Fruit fly (Drosophila melanogaster) whole organism, embryonic: ENCODE measurements around the gene robl62A.
A peak's percentile ranks its signal among the peaks of the same experiment; 100 is the strongest.

ENCODE experiments used
- BtbVII ChIP-seq: fragments of 200-800 bp; sonication (Bioruptor generic); optimal IDR thresholded peaks from 3 replicates; lab custom pipeline; 2017; ENCODE audit warnings: missing biosample characterization, mild to moderate bottlenecking, missing genetic modification characterization
- CG10462 ChIP-seq: fragments of 200-800 bp; sonication (Bioruptor generic); optimal IDR thresholded peaks from 2 replicates; lab custom pipeline; 2016; ENCODE audit warnings: missing biosample characterization, missing genetic modification characterization
- CG10654 ChIP-seq: fragments of 200-800 bp; sonication (Bioruptor generic); optimal IDR thresholded peaks from 2 replicates; lab custom pipeline; 2016; ENCODE audit warnings: missing biosample characterization, missing genetic modification characterization
- CG10959 ChIP-seq: fragments of 200-800 bp; sonication (Bioruptor generic); IDR thresholded peaks from 2 replicates; pipeline ENCODE4 v1.3.6; 2022; ENCODE audit warnings: missing biosample characterization, missing genetic modification characterization
- CG11560 ChIP-seq: fragments of 200-800 bp; sonication (Bioruptor generic); IDR thresholded peaks from 3 replicates; pipeline ENCODE4 v1.3.6; 2022; ENCODE audit warnings: missing biosample characterization, missing genetic modification characterization
- CG11695 ChIP-seq: fragments of 200-800 bp; sonication (Bioruptor generic); IDR thresholded peaks from 3 replicates; pipeline ENCODE4 v1.3.6; 2022; ENCODE audit warnings: missing biosample characterization, missing genetic modification characterization
- CG13775 ChIP-seq: fragments of 200-800 bp; sonication (Bioruptor generic); optimal IDR thresholded peaks from 3 replicates; lab custom pipeline; 2017; ENCODE audit warnings: missing biosample characterization, mild to moderate bottlenecking, missing genetic modification characterization
- CG15011 ChIP-seq: fragments of 200-800 bp; sonication (Bioruptor generic); optimal IDR thresholded peaks from 3 replicates; lab custom pipeline; 2018; ENCODE audit warnings: missing biosample characterization, mild to moderate bottlenecking, missing genetic modification characterization
- CG1529 ChIP-seq: fragments of 200-800 bp; sonication (Bioruptor generic); optimal IDR thresholded peaks from 3 replicates; lab custom pipeline; 2018; ENCODE audit warnings: missing biosample characterization, missing genetic modification characterization
- CG1603 ChIP-seq: fragments of 200-800 bp; sonication (Bioruptor generic); optimal IDR thresholded peaks from 2 replicates; lab custom pipeline; 2019; ENCODE audit warnings: missing biosample characterization, mild to moderate bottlenecking, missing genetic modification characterization, moderate library complexity
- CG16813 ChIP-seq: fragments of 200-800 bp; sonication (Bioruptor generic); IDR thresholded peaks from 3 replicates; pipeline ENCODE4 v1.3.6; 2022; ENCODE audit warnings: missing biosample characterization, missing genetic modification characterization; ENCODE audit not compliant: partially characterized antibody
- CG17829 ChIP-seq: fragments of 200-800 bp; optimal IDR thresholded peaks from 2 replicates; lab custom pipeline; 2019; ENCODE audit warnings: missing biosample characterization, mild to moderate bottlenecking, missing genetic modification characterization, moderate library complexity
- CG34224 ChIP-seq: fragments of 200-800 bp; sonication (Bioruptor generic); IDR thresholded peaks from 3 replicates; pipeline ENCODE4 v1.3.6; 2022; ENCODE audit warnings: missing biosample characterization, missing genetic modification characterization; ENCODE audit not compliant: partially characterized antibody
- CG34422 ChIP-seq: fragments of 200-800 bp; sonication (Bioruptor generic); IDR thresholded peaks from 3 replicates; pipeline ENCODE4 v1.3.6; 2022; ENCODE audit warnings: missing biosample characterization, missing genetic modification characterization
- CG5245 ChIP-seq: fragments of 200-800 bp; sonication (Bioruptor generic); optimal IDR thresholded peaks from 3 replicates; lab custom pipeline; 2016; ENCODE audit warnings: missing biosample characterization, missing genetic modification characterization
- CG7556 ChIP-seq: fragments of 200-800 bp; sonication (Bioruptor generic); optimal IDR thresholded peaks from 2 replicates; lab custom pipeline; 2017; ENCODE audit warnings: missing biosample characterization, mild to moderate bottlenecking, missing genetic modification characterization
- CG7745 ChIP-seq: fragments of 200-800 bp; sonication (Bioruptor generic); optimal IDR thresholded peaks from 2 replicates; lab custom pipeline; 2018; ENCODE audit warnings: missing biosample characterization, mild to moderate bottlenecking, missing genetic modification characterization, moderate library complexity
- CG7786 ChIP-seq: fragments of 200-800 bp; sonication (Bioruptor generic); optimal IDR thresholded peaks from 2 replicates; lab custom pipeline; 2016; ENCODE audit warnings: missing biosample characterization, missing genetic modification characterization
- CG7928 ChIP-seq: fragments of 200-800 bp; sonication (Bioruptor generic); optimal IDR thresholded peaks from 2 replicates; lab custom pipeline; 2017; ENCODE audit warnings: missing biosample characterization, mild to moderate bottlenecking, missing genetic modification characterization
- CG9215 ChIP-seq: fragments of 200-800 bp; sonication (Bioruptor generic); IDR thresholded peaks from 2 replicates; pipeline ENCODE4 v1.3.6; 2022; ENCODE audit warnings: missing biosample characterization, missing genetic modification characterization
- Lhr ChIP-seq: fragments of 200-800 bp; sonication (Bioruptor generic); optimal IDR thresholded peaks from 3 replicates; lab custom pipeline; 2017; ENCODE audit warnings: mild to moderate bottlenecking, missing biosample characterization, missing genetic modification reagents, missing genetic modification characterization
- Lpt ChIP-seq: fragments of >200 bp; optimal IDR thresholded peaks from 2 replicates; lab custom pipeline; 2018; ENCODE audit warnings: missing biosample characterization, missing genetic modification characterization
- MTF-1 ChIP-seq: fragments of 200-800 bp; sonication (Bioruptor generic); optimal IDR thresholded peaks from 2 replicates; lab custom pipeline; 2018; ENCODE audit warnings: missing biosample characterization, mild to moderate bottlenecking, missing genetic modification characterization, borderline replicate concordance
- Oaz ChIP-seq: fragments of 200-800 bp; sonication (Bioruptor generic); IDR thresholded peaks from 2 replicates; pipeline ENCODE4 v1.3.6; 2022; ENCODE audit warnings: missing biosample characterization, missing genetic modification characterization
- Poxn ChIP-seq: fragments of 200-800 bp; sonication (Bioruptor generic); IDR thresholded peaks from 2 replicates; pipeline ENCODE4 v1.3.6; 2022; ENCODE audit warnings: missing biosample characterization, missing genetic modification characterization
- Xrp1 ChIP-seq: fragments of 200-800 bp; sonication (Bioruptor generic); IDR thresholded peaks from 2 replicates; pipeline ENCODE4 v1.3.6; 2022; ENCODE audit warnings: missing biosample characterization, missing genetic modification characterization
- amos ChIP-seq: fragments of 200-800 bp; sonication (Bioruptor generic); IDR thresholded peaks from 2 replicates; pipeline ENCODE4 v1.3.6; 2022; ENCODE audit warnings: missing biosample characterization, missing genetic modification characterization; ENCODE audit not compliant: partially characterized antibody
- chm ChIP-seq: fragments of 200-800 bp; sonication (Bioruptor generic); IDR thresholded peaks from 2 replicates; pipeline ENCODE4 v1.3.6; 2022; ENCODE audit warnings: missing biosample characterization, missing genetic modification characterization
- croc ChIP-seq: fragments of 200-800 bp; sonication (Bioruptor generic); conservative IDR thresholded peaks from 3 replicates; pipeline ENCODE4 v1.3.6; 2022; ENCODE audit warnings: missing biosample characterization, missing genetic modification characterization
- dmrt11E ChIP-seq: fragments of 200-800 bp; sonication (Bioruptor generic); optimal IDR thresholded peaks from 3 replicates; lab custom pipeline; 2018; ENCODE audit warnings: missing biosample characterization, mild to moderate bottlenecking, missing genetic modification characterization, moderate library complexity
- fd96Cb ChIP-seq: fragments of 200-800 bp; sonication (Bioruptor generic); optimal IDR thresholded peaks from 2 replicates; lab custom pipeline; 2018; ENCODE audit warnings: missing biosample characterization, mild to moderate bottlenecking, missing genetic modification characterization, moderate library complexity
- gem ChIP-seq: fragments of 200-800 bp; sonication (Bioruptor generic); optimal IDR thresholded peaks from 2 replicates; lab custom pipeline; 2019; ENCODE audit warnings: missing biosample characterization, mild to moderate bottlenecking, missing genetic modification characterization, moderate library complexity
- gsb ChIP-seq: fragments of 200-800 bp; sonication (Bioruptor generic); IDR thresholded peaks from 2 replicates; pipeline ENCODE4 v1.3.6; 2022; ENCODE audit warnings: missing biosample characterization, missing genetic modification characterization
- hb ChIP-seq: fragments of 200-800 bp; sonication (Bioruptor generic); IDR thresholded peaks from 3 replicates; pipeline ENCODE4 v1.3.6; 2022; ENCODE audit warnings: missing biosample characterization, missing genetic modification characterization; ENCODE audit not compliant: partially characterized antibody
- hbn ChIP-seq: fragments of 200-800 bp; sonication (Bioruptor generic); IDR thresholded peaks from 2 replicates; pipeline ENCODE4 v1.3.6; 2022; ENCODE audit warnings: missing biosample characterization, missing genetic modification characterization; ENCODE audit not compliant: partially characterized antibody
- jigr1 ChIP-seq: fragments of 200-800 bp; sonication (Bioruptor generic); IDR thresholded peaks from 3 replicates; pipeline ENCODE4 v1.3.6; 2022; ENCODE audit warnings: missing biosample characterization, missing genetic modification characterization
- jumu ChIP-seq: fragments of 200-800 bp; sonication (Bioruptor generic); optimal IDR thresholded peaks from 3 replicates; lab custom pipeline; 2016; ENCODE audit warnings: missing biosample characterization, missing genetic modification characterization
- kay ChIP-seq: fragments of 200-800 bp; sonication (Bioruptor generic); optimal IDR thresholded peaks from 2 replicates; lab custom pipeline; 2016; ENCODE audit warnings: missing biosample characterization, missing genetic modification characterization
- lmd ChIP-seq: fragments of 200-800 bp; sonication (Bioruptor generic); IDR thresholded peaks from 2 replicates; pipeline ENCODE4 v1.3.6; 2022; ENCODE audit warnings: missing biosample characterization, missing genetic modification characterization
- luna ChIP-seq: fragments of 200-800 bp; sonication (Bioruptor generic); optimal IDR thresholded peaks from 2 replicates; lab custom pipeline; 2016; ENCODE audit warnings: missing biosample characterization, missing genetic modification characterization
- mam ChIP-seq: fragments of 200-800 bp; sonication (Bioruptor generic); optimal IDR thresholded peaks from 3 replicates; lab custom pipeline; 2016; ENCODE audit warnings: missing biosample characterization, missing genetic modification characterization
- pan ChIP-seq, 4 experiments: fragments of >200 bp in 3 of 4; fragments of 200-800 bp in 1 of 4; sonication (Bioruptor generic) in 1 of 4; optimal IDR thresholded peaks in 3 of 4; IDR thresholded peaks in 1 of 4; 2 replicates each; pipeline versions ENCODE4 v1.3.6 to Lab custom; 2017 to 2022; ENCODE audit warnings: missing biosample characterization in 2 of 4, missing genetic modification characterization in 2 of 4, mixed read lengths in 1 of 4
- ro ChIP-seq: fragments of 200-800 bp; sonication (Bioruptor generic); IDR thresholded peaks from 2 replicates; pipeline ENCODE4 v1.3.6; 2022; ENCODE audit warnings: missing biosample characterization, missing genetic modification characterization
- sim ChIP-seq: fragments of 200-800 bp; sonication (Bioruptor generic); IDR thresholded peaks from 2 replicates; pipeline ENCODE4 v1.3.6; 2022; ENCODE audit warnings: missing biosample characterization, missing genetic modification characterization
- ttk ChIP-seq: fragments of 200-800 bp; sonication (Bioruptor generic); IDR thresholded peaks from 2 replicates; pipeline ENCODE4 v2.1.2; 2022; ENCODE audit warnings: missing biosample characterization, missing genetic modification characterization
- tup ChIP-seq: fragments of 200-800 bp; sonication (Bioruptor generic); optimal IDR thresholded peaks from 2 replicates; lab custom pipeline; 2016; ENCODE audit warnings: missing biosample characterization, mild to moderate bottlenecking, missing genetic modification characterization, moderate library complexity
- tx ChIP-seq: fragments of 200-800 bp; sonication (Bioruptor generic); optimal IDR thresholded peaks from 2 replicates; lab custom pipeline; 2016; ENCODE audit warnings: missing biosample characterization, missing genetic modification characterization
- unpg ChIP-seq: fragments of 200-800 bp; sonication (Bioruptor generic); optimal IDR thresholded peaks from 3 replicates; lab custom pipeline; 2018; ENCODE audit warnings: missing biosample characterization, mild to moderate bottlenecking, missing genetic modification characterization, moderate library complexity
- zen ChIP-seq: fragments of 200-800 bp; sonication (Bioruptor generic); optimal IDR thresholded peaks from 3 replicates; lab custom pipeline; 2018; ENCODE audit warnings: missing biosample characterization, mild to moderate bottlenecking, missing genetic modification characterization, moderate library complexity
- zfh1 ChIP-seq: fragments of 200-800 bp; sonication (Bioruptor generic); IDR thresholded peaks from 3 replicates; pipeline ENCODE4 v1.3.6; 2022; ENCODE audit warnings: missing biosample characterization, missing genetic modification characterization

The robl62A gene

DNA sequence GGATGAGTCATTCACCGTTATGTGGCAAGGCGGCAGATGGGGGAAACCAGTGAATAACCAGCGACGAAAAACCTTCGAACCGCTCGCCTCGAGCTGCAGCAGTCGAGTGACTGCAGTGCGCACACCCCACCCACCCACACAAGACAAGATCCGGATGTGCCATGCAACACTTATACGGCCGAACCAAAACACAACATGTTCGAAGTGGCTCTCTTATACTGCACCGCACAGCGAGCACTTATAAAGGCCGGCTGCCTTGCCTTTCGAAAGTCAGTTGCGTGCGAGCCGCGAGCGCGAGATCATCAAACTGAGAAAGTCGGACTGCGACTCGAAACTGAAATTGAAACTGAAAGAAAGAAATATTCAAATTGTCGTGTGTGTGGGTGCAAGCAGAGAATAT lies 13.9 kb upstream of the robl62A start, which contains the start of gene rho (continued):
- peak; percentile 85 for TF ChIP-seq chm (GFP tag; lab: Robert Waterston, UW)
- TF ChIP-seq zen (tag; lab: Kevin White, UChicago) = peak; percentile 18
- TF ChIP-seq kay (GFP tag; lab: Kevin White, UChicago) = peak; percentile 62
- no peak for TF ChIP-seq Lhr (GFP tag; lab: Kevin White, UChicago)
- no peak for TF ChIP-seq Lpt (GFP tag; lab: Kevin White, UChicago)
- TF ChIP-seq CG17829 (tag; lab: Kevin White, UChicago) = peak; percentile 58
- TF ChIP-seq CG16813 (GFP tag; lab: Robert Waterston, UW) = 0 out of 3 replicates have a peak, but pooled peaks have one; percentile 14
- TF ChIP-seq CG1529 (GFP tag; lab: Kevin White, UChicago) = peak; percentile 31
- no peak for TF ChIP-seq luna (GFP tag; lab: Kevin White, UChicago)
- peak; percentile 51; the same call in 1 of the 3 replicates for TF ChIP-seq CG11695 (GFP tag; lab: Robert Waterston, UW)
- no peak for TF ChIP-seq lmd (GFP tag; lab: Robert Waterston, UW)
- TF ChIP-seq tup (GFP tag; lab: Kevin White, UChicago) = no peak
- peak; percentile 48 for TF ChIP-seq unpg (GFP tag; lab: Kevin White, UChicago)
- TF ChIP-seq CG15011 (GFP tag; lab: Kevin White, UChicago) = no peak
- TF ChIP-seq gsb (GFP tag; lab: Robert Waterston, UW) = no peak
- TF ChIP-seq Oaz (GFP tag; lab: Robert Waterston, UW) = no peak
- no peak for TF ChIP-seq CG5245
- TF ChIP-seq sim = no peak
- no peak for TF ChIP-seq CG10959 (GFP tag; lab: Robert Waterston, UW)
- no peak for TF ChIP-seq CG7928 (GFP tag; lab: Kevin White, UChicago)
- no peak for TF ChIP-seq hbn (GFP tag; lab: Robert Waterston, UW)
- peak; percentile 17 for TF ChIP-seq CG1603 (tag; lab: Kevin White, UChicago)
- no peak for TF ChIP-seq BtbVII (GFP tag; lab: Kevin White, UChicago)
- no peak for TF ChIP-seq CG11560 (tag; lab: Robert Waterston, UW)
- peak; percentile 3 for TF ChIP-seq CG7786
- no peak for TF ChIP-seq CG10654 (GFP tag; lab: Kevin White, UChicago)
- TF ChIP-seq jigr1 = no peak
- no peak for TF ChIP-seq CG34224
- no peak for TF ChIP-seq CG7556
- TF ChIP-seq croc (GFP tag; lab: Robert Waterston, UW) = no peak
- peak; percentile 42 for TF ChIP-seq CG7745
- peak; percentile 2 for TF ChIP-seq tx (GFP tag; lab: Kevin White, UChicago)
- TF ChIP-seq ro = no peak
- TF ChIP-seq amos (GFP tag; lab: Robert Waterston, UW) = peak; percentile 46; the same call in 1 of the 2 replicates
- no peak for TF ChIP-seq CG9215 (GFP tag; lab: Robert Waterston, UW)
- no peak for TF ChIP-seq mam (GFP tag; lab: Kevin White, UChicago)
- TF ChIP-seq hb (GFP tag; lab: Robert Waterston, UW) = peak; percentile 40; the same call in 1 of the 3 replicates
- no peak for TF ChIP-seq fd96Cb (tag; lab: Kevin White, UChicago)
- no peak for TF ChIP-seq CG10462 (GFP tag; lab: Kevin White, UChicago)
- no peak for TF ChIP-seq pan (optimal IDR thresholded peaks at IDR 0.05; lab: Kevin White, UChicago)
- no peak for TF ChIP-seq pan (GFP tag; optimal IDR thresholded peaks at IDR 0.05 in 1 of 2, IDR thresholded peaks at IDR 0.05 in 1 of 2)
- TF ChIP-seq MTF-1 (GFP tag; lab: Kevin White, UChicago) = peak; percentile 33
- TF ChIP-seq dmrt11E = no peak
- no peak for TF ChIP-seq zfh1 (GFP tag; lab: Robert Waterston, UW)
- peak; percentile 57; the same call in 1 of the 3 replicates for TF ChIP-seq CG34422 (GFP tag; lab: Robert Waterston, UW)
- no peak for TF ChIP-seq CG13775 (GFP tag; lab: Kevin White, UChicago)
- TF ChIP-seq ttk (GFP tag; lab: Robert Waterston, UW) = 0 out of 2 replicates have a peak, but pooled peaks have one; percentile 20
- no peak for TF ChIP-seq gem
- TF ChIP-seq jumu (GFP tag; lab: Kevin White, UChicago) = no peak
- no peak for TF ChIP-seq Poxn (GFP tag; lab: Robert Waterston, UW)
- TF ChIP-seq Xrp1 (GFP tag; lab: Robert Waterston, UW) = 0 out of 2 replicates have a peak, but pooled peaks have one; percentile 22
